Worm (Caenorhabditis elegans) whole organism, young adult: Measurements from ENCODE around the gene R11F4.1.
"Not testable (repeated sequence)": the region's sequence is repeated elsewhere in the genome, so short reads cannot be mapped to it uniquely, and the experiment has no call there.

Experiments used
- B0019.2 ChIP-seq: fragments of 200-800 bp; sonication (Bioruptor generic); conservative IDR thresholded peaks from 2 replicates; pipeline ENCODE4 v1.3.6; 2022; ENCODE audit warnings: missing genetic modification reagents, missing genetic modification characterization, missing compliant biosample characterization
- C06A6.2 ChIP-seq: fragments of 200-800 bp; sonication (Bioruptor generic); conservative IDR thresholded peaks from 2 replicates; pipeline ENCODE4 v1.3.6; 2022; ENCODE audit warnings: missing genetic modification characterization, missing compliant biosample characterization
- F22D6.2 ChIP-seq: sonication (generic microtip); optimal IDR thresholded peaks from 2 replicates; lab custom pipeline; 2016; ENCODE audit warnings: mild to moderate bottlenecking, missing genetic modification characterization, missing compliant biosample characterization
- F49E8.2 ChIP-seq: sonication (generic microtip); optimal IDR thresholded peaks from 3 replicates; lab custom pipeline; 2017; ENCODE audit warnings: missing genetic modification characterization, mild to moderate bottlenecking, missing compliant biosample characterization, antibody characterized with exemption, moderate library complexity; ENCODE audit not compliant: insufficient read depth
- F57A8.1 ChIP-seq: fragments of 200-800 bp; sonication (Bioruptor generic); optimal IDR thresholded peaks from 2 replicates; lab custom pipeline; 2018; ENCODE audit warnings: mild to moderate bottlenecking, missing genetic modification characterization, moderate library complexity, missing compliant biosample characterization
- Y56A3A.18 ChIP-seq: fragments of 200-800 bp; sonication (Bioruptor generic); IDR thresholded peaks from 2 replicates; pipeline ENCODE4 v1.3.6; 2022; ENCODE audit warnings: missing genetic modification reagents, missing genetic modification characterization, missing compliant biosample characterization
- Y79H2A.3 ChIP-seq: fragments of 200-800 bp; sonication (Bioruptor generic); conservative IDR thresholded peaks from 2 replicates; pipeline ENCODE4 v1.3.6; 2022; ENCODE audit warnings: missing genetic modification reagents, missing genetic modification characterization, missing compliant biosample characterization
- aptf-3 ChIP-seq: fragments of 200-800 bp; sonication (Bioruptor generic); IDR thresholded peaks from 2 replicates; pipeline ENCODE4 v1.3.6; 2022; ENCODE audit warnings: missing genetic modification characterization, missing compliant biosample characterization
- attf-5 ChIP-seq: fragments of 200-800 bp; sonication (Bioruptor generic); optimal IDR thresholded peaks from 2 replicates; lab custom pipeline; 2018; ENCODE audit warnings: mild to moderate bottlenecking, missing genetic modification characterization, missing compliant biosample characterization
- attf-6 ChIP-seq: fragments of 200-800 bp; sonication (Bioruptor generic); IDR thresholded peaks from 2 replicates; pipeline ENCODE4 v1.3.6; 2022; ENCODE audit warnings: missing genetic modification reagents, missing genetic modification characterization, missing compliant biosample characterization
- cebp-2 ChIP-seq: fragments of 200-800 bp; sonication (Bioruptor generic); IDR thresholded peaks from 2 replicates; pipeline ENCODE4 v1.3.6; 2022; ENCODE audit warnings: missing genetic modification characterization, missing compliant biosample characterization
- ceh-100 ChIP-seq: fragments of 200-800 bp; sonication (Bioruptor generic); IDR thresholded peaks from 2 replicates; pipeline ENCODE4 v1.3.6; 2022; ENCODE audit warnings: missing genetic modification reagents, missing genetic modification characterization, missing compliant biosample characterization
- ceh-79 ChIP-seq: sonication (generic microtip); optimal IDR thresholded peaks from 2 replicates; lab custom pipeline; 2017; ENCODE audit warnings: mild to moderate bottlenecking, missing genetic modification characterization, missing compliant biosample characterization
- dox-1 ChIP-seq: fragments of 200-800 bp; sonication (Bioruptor generic); IDR thresholded peaks from 2 replicates; pipeline ENCODE4 v1.3.6; 2022; ENCODE audit warnings: missing genetic modification reagents, missing genetic modification characterization, missing compliant biosample characterization
- egl-44 ChIP-seq: fragments of 200-800 bp; sonication (Bioruptor generic); IDR thresholded peaks from 2 replicates; pipeline ENCODE4 v1.3.6; 2022; ENCODE audit warnings: missing genetic modification reagents, missing genetic modification characterization, missing compliant biosample characterization
- egrh-3 ChIP-seq: fragments of 200-800 bp; sonication (Bioruptor generic); IDR thresholded peaks from 2 replicates; pipeline ENCODE4 v1.3.6; 2022; ENCODE audit warnings: missing genetic modification reagents, missing genetic modification characterization, missing compliant biosample characterization
- him-1 ChIP-seq: sonication (generic microtip); optimal IDR thresholded peaks from 2 replicates; lab custom pipeline; 2016; ENCODE audit warnings: missing genotype, missing genetic modification reagents, missing genetic modification characterization, missing compliant biosample characterization
- hlh-12 ChIP-seq: sonication (generic microtip); optimal IDR thresholded peaks from 2 replicates; lab custom pipeline; 2016; ENCODE audit warnings: missing genetic modification characterization, missing compliant biosample characterization
- hsf-1 ChIP-seq: fragments of 200-800 bp; sonication (Bioruptor generic); IDR thresholded peaks from 2 replicates; pipeline ENCODE4 v1.3.6; 2022; ENCODE audit warnings: missing genetic modification reagents, missing genetic modification characterization, missing compliant biosample characterization
- lsy-27 ChIP-seq: sonication (generic microtip); optimal IDR thresholded peaks from 2 replicates; lab custom pipeline; 2017; ENCODE audit warnings: missing genetic modification characterization, mild to moderate bottlenecking, missing compliant biosample characterization, antibody characterized with exemption, missing genotype, borderline replicate concordance; ENCODE audit not compliant: insufficient read depth
- nfya-1 ChIP-seq: sonication (generic microtip); optimal IDR thresholded peaks from 2 replicates; lab custom pipeline; 2017; ENCODE audit warnings: antibody characterized with exemption, missing compliant biosample characterization, missing genetic modification characterization, borderline replicate concordance; ENCODE audit not compliant: insufficient read depth
- nfyb-1 ChIP-seq: fragments of 200-800 bp; sonication (Bioruptor generic); IDR thresholded peaks from 2 replicates; pipeline ENCODE4 v1.3.6; 2022; ENCODE audit warnings: missing genetic modification reagents, missing genetic modification characterization, missing compliant biosample characterization
- nhr-90 ChIP-seq: sonication (generic microtip); optimal IDR thresholded peaks from 2 replicates; lab custom pipeline; 2016; ENCODE audit warnings: missing genotype, mild to moderate bottlenecking, missing genetic modification characterization, missing compliant biosample characterization
- rcor-1 ChIP-seq: fragments of 200-800 bp; sonication (Bioruptor generic); IDR thresholded peaks from 2 replicates; pipeline ENCODE4 v1.3.6; 2022; ENCODE audit warnings: missing genetic modification reagents, missing genetic modification characterization, missing compliant biosample characterization
- rec-8 ChIP-seq, 2 experiments: sonication (generic microtip); optimal IDR thresholded peaks; 2 replicates each; lab custom pipeline; 2016; ENCODE audit warnings: mild to moderate bottlenecking in 2 of 2, missing genetic modification characterization in 2 of 2, missing genetic modification reagents in 2 of 2, missing genotype in 2 of 2, missing biosample characterization in 1 of 2, missing compliant biosample characterization in 1 of 2, moderate library complexity in 1 of 2
- repo-1 ChIP-seq: sonication (generic microtip); optimal IDR thresholded peaks from 2 replicates; lab custom pipeline; 2017; ENCODE audit warnings: mild to moderate bottlenecking, missing genetic modification characterization, missing compliant biosample characterization
- rpc-1 ChIP-seq, 2 experiments: fragments of 150-350 bp in 1 of 2; sonication (generic microtip) in 1 of 2; optimal IDR thresholded peaks; 2 replicates each; lab custom pipeline; 2014 to 2018; ENCODE audit warnings: missing biosample characterization in 1 of 2, missing genetic modification characterization in 1 of 2, missing genetic modification reagents in 1 of 2, missing genotype in 1 of 2
- snpc-1.3 ChIP-seq: sonication (generic microtip); optimal IDR thresholded peaks from 2 replicates; lab custom pipeline; 2017; ENCODE audit warnings: missing genetic modification characterization, mild to moderate bottlenecking, missing compliant biosample characterization, antibody characterized with exemption, moderate library complexity, missing genotype, missing genetic modification reagents; ENCODE audit not compliant: insufficient read depth
- somi-1 ChIP-seq: fragments of 200-800 bp; sonication (Bioruptor generic); optimal IDR thresholded peaks from 2 replicates; lab custom pipeline; 2018; ENCODE audit warnings: mild to moderate bottlenecking, missing genetic modification characterization, missing compliant biosample characterization
- sptf-2 ChIP-seq: fragments of 200-800 bp; sonication (Bioruptor generic); optimal IDR thresholded peaks from 2 replicates; lab custom pipeline; 2018; ENCODE audit warnings: mild to moderate bottlenecking, missing genetic modification characterization, missing compliant biosample characterization
- xnd-1 ChIP-seq: sonication (generic microtip); optimal IDR thresholded peaks from 2 replicates; lab custom pipeline; 2016; ENCODE audit warnings: missing genotype, missing genetic modification reagents, missing genetic modification characterization, missing compliant biosample characterization
- zfh-2 ChIP-seq: fragments of 200-800 bp; sonication (Bioruptor generic); conservative IDR thresholded peaks from 2 replicates; pipeline ENCODE4 v1.3.6; 2022; ENCODE audit warnings: missing genetic modification reagents, missing genetic modification characterization, missing compliant biosample characterization
- ztf-22 ChIP-seq: fragments of 200-800 bp; sonication (Bioruptor generic); optimal IDR thresholded peaks from 2 replicates; lab custom pipeline; 2018; ENCODE audit warnings: mild to moderate bottlenecking, missing genetic modification characterization, moderate library complexity, missing compliant biosample characterization

The R11F4.1 gene

DNA sequence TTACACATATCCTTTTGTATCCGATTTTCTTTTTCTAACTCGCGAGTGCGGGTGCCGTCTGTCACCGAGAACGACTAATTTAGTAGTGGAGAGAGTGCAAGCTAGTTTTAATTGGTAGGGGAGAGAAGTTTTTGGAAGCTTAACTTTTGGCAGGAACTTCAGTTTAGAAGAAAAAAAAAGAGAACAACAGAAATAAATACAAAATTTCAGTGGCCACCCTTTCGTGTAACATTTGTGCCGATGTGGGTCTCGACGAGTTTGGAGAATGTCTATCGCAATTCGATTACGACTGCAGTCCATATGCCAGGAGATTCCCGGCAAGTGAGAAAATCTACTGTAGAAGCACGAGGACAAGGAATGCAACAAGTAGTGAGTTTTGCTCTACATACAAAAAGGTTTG lies 23.6 kb upstream of the R11F4.1 start:
- no peak for TF ChIP-seq egl-44 (GFP tag; lab: Robert Waterston, UW)
- no peak for TF ChIP-seq attf-5
- TF ChIP-seq nhr-90 (tag; lab: Kevin White, UChicago): no peak
- TF ChIP-seq F22D6.2 (tag; lab: Kevin White, UChicago): no peak
- no peak for TF ChIP-seq lsy-27 (tag; lab: Kevin White, UChicago)
- no peak for TF ChIP-seq xnd-1 (tag; lab: Kevin White, UChicago)
- no peak for TF ChIP-seq attf-6 (GFP tag; lab: Robert Waterston, UW)
- TF ChIP-seq egrh-3 (GFP tag; lab: Robert Waterston, UW): no peak
- TF ChIP-seq him-1 (tag; lab: Kevin White, UChicago): no peak

DNA sequence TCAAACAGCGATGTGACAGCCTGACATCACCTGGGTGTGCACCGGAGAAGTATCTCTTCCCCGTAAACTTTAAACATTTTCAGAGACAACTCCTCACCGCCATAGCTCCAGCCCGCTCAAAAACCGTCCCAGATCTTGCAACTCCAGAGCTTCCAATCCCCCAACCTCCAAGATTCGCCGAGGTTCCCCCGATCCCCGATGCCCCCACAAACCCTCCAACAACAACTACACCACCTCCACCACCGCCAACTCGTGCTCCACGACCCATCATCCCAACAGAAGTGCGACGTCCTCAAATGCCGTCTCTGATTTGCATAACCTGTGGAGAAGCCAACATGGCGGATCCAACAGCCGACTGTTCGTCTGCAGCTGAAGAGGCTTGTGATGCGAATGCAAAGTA lies 20.7 kb upstream of the R11F4.1 start:
- TF ChIP-seq sptf-2 (GFP tag; lab: Kevin White, UChicago) (no peak), dox-1 (GFP tag; lab: Robert Waterston, UW) (no peak), zfh-2 (GFP tag; lab: Robert Waterston, UW) (peak; percentile 66), xnd-1 (tag; lab: Kevin White, UChicago) (no peak), hsf-1 (GFP tag; lab: Robert Waterston, UW) (no peak), rec-8 (tag; optimal IDR thresholded peaks at IDR 0.05; lab: Kevin White, UChicago) (no peak), lsy-27 (tag; lab: Kevin White, UChicago) (no peak)
- TF ChIP-seq, all 124 proteins: peak for 1

DNA sequence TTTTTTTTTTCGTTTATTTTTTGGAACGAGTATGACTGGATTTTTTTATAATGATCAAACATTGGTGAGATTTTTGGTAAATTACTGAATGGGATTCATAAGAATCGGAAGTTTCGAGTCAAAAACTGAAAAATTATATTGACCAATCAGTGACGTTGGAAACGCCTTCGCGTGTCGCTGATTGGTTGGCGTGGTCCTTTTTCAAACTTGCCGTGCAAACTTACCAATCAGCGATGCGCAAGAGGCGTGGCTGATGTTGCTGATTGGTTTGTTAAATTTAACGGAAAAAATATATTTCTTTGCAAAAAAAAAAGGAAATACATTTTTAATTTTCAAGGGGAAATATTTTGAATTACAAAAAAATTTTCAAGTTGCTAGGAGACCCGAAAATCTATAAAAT lies 17.0 kb upstream of the R11F4.1 start:
- TF ChIP-seq somi-1 (GFP tag; lab: Kevin White, UChicago): no peak

- TF ChIP-seq zfh-2 (GFP tag; lab: Robert Waterston, UW) (peak; percentile 38; the same call in 1 of the 2 replicates), rpc-1 (tag; optimal IDR thresholded peaks at IDR 0.05; lab: Kevin White, UChicago) (peak; percentile 50)
- not testable (repeated sequence) for TF ChIP-seq rpc-1 (optimal IDR thresholded peaks at IDR 0.05; lab: Kevin White, UChicago)
These were observed 13.7 kb upstream of the R11F4.1 start for ce11 chrII:4078048-4078447.

DNA sequence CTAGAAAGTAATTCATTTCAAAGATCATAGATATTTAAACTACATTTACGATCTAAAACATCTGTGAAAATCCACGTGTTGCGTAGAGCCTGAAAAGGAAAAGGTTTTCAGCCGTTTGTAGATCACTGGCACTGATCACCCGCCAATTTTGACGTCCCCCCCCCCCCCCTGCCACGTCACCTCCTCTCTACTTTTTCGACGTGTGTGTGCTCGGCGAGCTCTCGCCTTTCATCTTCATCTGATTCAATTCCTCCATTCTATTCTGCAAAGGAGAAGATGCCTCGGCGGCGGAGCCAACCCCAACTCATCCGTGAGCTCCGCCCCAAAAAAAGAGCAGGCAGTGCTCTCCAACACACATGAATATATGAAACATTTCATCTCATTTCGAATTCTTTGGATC lies 10.6 kb upstream of the R11F4.1 start:
- TF ChIP-seq zfh-2 (GFP tag; lab: Robert Waterston, UW) (peak; percentile 53; the same call in 1 of the 2 replicates), ztf-22 (GFP tag; lab: Kevin White, UChicago) (no peak)

DNA sequence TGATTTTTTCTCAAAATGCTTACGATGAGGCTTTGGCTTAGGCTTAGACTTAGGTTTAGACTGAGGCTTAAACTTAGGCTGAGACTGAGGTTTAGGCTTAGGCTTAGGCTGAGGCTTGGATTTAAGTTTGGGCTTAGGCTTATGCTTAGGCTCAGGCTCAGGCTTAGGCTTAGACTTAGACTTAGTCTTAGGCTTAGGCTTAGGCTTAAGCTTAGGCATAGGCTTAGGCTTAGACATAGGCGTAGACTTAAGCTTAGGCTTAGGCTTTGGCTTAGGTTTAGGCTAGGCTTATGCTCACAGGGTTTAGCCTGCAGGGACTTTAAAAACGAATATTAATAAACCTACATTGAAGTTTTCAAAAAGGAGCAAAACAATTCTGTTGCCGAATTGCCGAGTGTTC lies 9.8 kb upstream of the R11F4.1 start:
- TF ChIP-seq rpc-1 (optimal IDR thresholded peaks at IDR 0.05; lab: Kevin White, UChicago) (no peak), rpc-1 (tag; optimal IDR thresholded peaks at IDR 0.05; lab: Kevin White, UChicago) (no peak), repo-1 (no peak), ceh-79 (tag; lab: Kevin White, UChicago) (no peak), F49E8.2 (tag; lab: Kevin White, UChicago) (no peak), snpc-1.3 (tag; lab: Kevin White, UChicago) (no peak), B0019.2 (GFP tag; lab: Robert Waterston, UW) (no peak), nfya-1 (tag; lab: Kevin White, UChicago) (no peak), Y79H2A.3 (no peak), aptf-3 (GFP tag; lab: Robert Waterston, UW) (no peak), hlh-12 (tag; lab: Kevin White, UChicago) (no peak), F57A8.1 (no peak), ceh-100 (GFP tag; lab: Robert Waterston, UW) (no peak), nfyb-1 (GFP tag; lab: Robert Waterston, UW) (no peak), Y56A3A.18 (GFP tag; lab: Robert Waterston, UW) (no peak), rcor-1 (GFP tag; lab: Robert Waterston, UW) (no peak), F22D6.2 (tag; lab: Kevin White, UChicago) (no peak), egl-44 (GFP tag; lab: Robert Waterston, UW) (no peak), cebp-2 (no peak), C06A6.2 (GFP tag; lab: Robert Waterston, UW) (no peak)
- TF ChIP-seq, all 124 proteins: peak for 0
